ENCODE assay signal across 2 worm cellular contexts in genomic region chrIV:4244510-4244909, ce11.
A peak's percentile ranks its signal among the peaks of the same experiment; 100 is the strongest.
TF ChIP-seq lines count a peak whose summit lies in the region.

Gene col-34 (minus strand): TSS chrIV:4244610.

TF ChIP-seq in whole organism, L1 larva, 84 proteins besides CTCF, POLR2A, EP300 and RAD21:
- TF ChIP-seq blmp-1 (tag; optimal IDR thresholded peaks at IDR 0.05; lab: Kevin White, UChicago) (peak; percentile 15), mab-9 (GFP tag; IDR thresholded peaks at IDR 0.05; lab: Robert Waterston, UW) (no peak)
TF ChIP-seq in whole organism, L1 larva: peak in this region for 1.

TF ChIP-seq in whole organism, L3 larva, 47 proteins besides CTCF, POLR2A, EP300 and RAD21:
- TF ChIP-seq egl-5 (tag; optimal IDR thresholded peaks at IDR 0.05; lab: Kevin White, UChicago) (peak; percentile 15), pqm-1 (tag; optimal IDR thresholded peaks at IDR 0.05; lab: Kevin White, UChicago) (no peak)
